Worm (Caenorhabditis elegans) whole organism, L3 larva: ENCODE results near the gene rga-1.

ENCODE experiments used
- aly-2 ChIP-seq: fragments of 150-350 bp; optimal IDR thresholded peaks from 2 replicates; lab custom pipeline; 2014; ENCODE audit warnings: missing biosample characterization, missing genetic modification characterization
- egl-27 ChIP-seq: sonication (generic microtip); optimal IDR thresholded peaks from 4 replicates; lab custom pipeline; 2017; ENCODE audit warnings: missing biosample characterization, missing genetic modification reagents, missing genetic modification characterization
- elt-2 ChIP-seq: sonication (generic microtip); optimal IDR thresholded peaks from 2 replicates; lab custom pipeline; 2016; ENCODE audit warnings: missing genetic modification reagents, mild to moderate bottlenecking, missing genetic modification characterization, missing compliant biosample characterization
- elt-3 ChIP-seq, 3 experiments: fragments of 150-350 bp in 1 of 3; sonication (generic microtip) in 2 of 3; optimal IDR thresholded peaks; 2 replicates in 2 of 3; 4 replicates in 1 of 3; lab custom pipeline; 2014 to 2017; ENCODE audit warnings: missing biosample characterization in 3 of 3, missing genetic modification characterization in 3 of 3
- lin-39 ChIP-seq: fragments of 150-350 bp; optimal IDR thresholded peaks from 2 replicates; lab custom pipeline; 2018; ENCODE audit warnings: missing biosample characterization, missing genetic modification reagents, missing genetic modification characterization
- mdl-1 ChIP-seq: fragments of 150-350 bp; optimal IDR thresholded peaks from 2 replicates; lab custom pipeline; 2014; ENCODE audit warnings: missing biosample characterization, missing genetic modification characterization
- nhr-237 ChIP-seq: fragments of 150-350 bp; optimal IDR thresholded peaks from 2 replicates; lab custom pipeline; 2014; ENCODE audit warnings: missing biosample characterization, missing genetic modification characterization
- nhr-28 ChIP-seq: fragments of 150-350 bp; optimal IDR thresholded peaks from 2 replicates; lab custom pipeline; 2014; ENCODE audit warnings: missing biosample characterization, missing genetic modification characterization
- ztf-4 ChIP-seq: fragments of 150-350 bp; optimal IDR thresholded peaks from 2 replicates; lab custom pipeline; 2014; ENCODE audit warnings: missing biosample characterization, missing genetic modification characterization

ce11 chrII:11433942-11434341 lies 30.8 kb upstream of the rga-1 start, which contains the start of gene C05D12.5:
- TF ChIP-seq nhr-28 (tag; lab: Kevin White, UChicago) (no peak), mdl-1 (tag; lab: Kevin White, UChicago) (no peak), elt-3 (tag; optimal IDR thresholded peaks at IDR 0.05; lab: Kevin White, UChicago) (no peak), aly-2 (no peak), ztf-4 (tag; lab: Kevin White, UChicago) (no peak), lin-39 (no peak), nhr-237 (tag; lab: Kevin White, UChicago) (no peak), egl-27 (tag; lab: Kevin White, UChicago) (no peak), elt-2 (tag; lab: Kevin White, UChicago) (no peak)
